Worm (Caenorhabditis elegans): ENCODE data around the gene asp-4.

ce11 chrX:13249102-13249501, 27.8 kb upstream of the asp-4 start:
- no peak for TF ChIP-seq elt-3 (tag; optimal IDR thresholded peaks at IDR 0.05)
- TF ChIP-seq gmeb-1 (tag; optimal IDR thresholded peaks at IDR 0.05), result no peak
- no peak for TF ChIP-seq skn-1 (tag; optimal IDR thresholded peaks at IDR 0.05)
- TF ChIP-seq snpc-4 (tag; optimal IDR thresholded peaks at IDR 0.05), result no peak
- no peak for TF ChIP-seq lin-39 (tag; optimal IDR thresholded peaks at IDR 0.05)
- TF ChIP-seq nhr-11 (tag; optimal IDR thresholded peaks at IDR 0.05), result no peak
- TF ChIP-seq blmp-1 (tag; optimal IDR thresholded peaks at IDR 0.05; ENCODE audit: insufficient read depth), result no peak
- no peak for TF ChIP-seq C34F6.9 (tag; optimal IDR thresholded peaks at IDR 0.05)
